Fruit fly (Drosophila melanogaster) whole organism, embryonic: ENCODE results near the gene CG42488.

Source experiments
- CG10979 ChIP-seq: fragments of 200-800 bp; sonication (Bioruptor generic); optimal IDR thresholded peaks from 2 replicates; lab custom pipeline; 2018; ENCODE audit warnings: missing biosample characterization, mild to moderate bottlenecking, missing genetic modification characterization, moderate library complexity
- CG11093 ChIP-seq: fragments of 200-800 bp; sonication (Bioruptor generic); IDR thresholded peaks from 3 replicates; pipeline ENCODE4 v1.3.6; 2022; ENCODE audit warnings: missing biosample characterization, missing genetic modification characterization
- CG11723 ChIP-seq: fragments of 200-800 bp; sonication (Bioruptor generic); optimal IDR thresholded peaks from 2 replicates; lab custom pipeline; 2017; ENCODE audit warnings: missing biosample characterization, mild to moderate bottlenecking, missing genetic modification characterization
- CG12104 ChIP-seq: fragments of 200-800 bp; sonication (Bioruptor generic); optimal IDR thresholded peaks from 3 replicates; lab custom pipeline; 2016; ENCODE audit warnings: missing biosample characterization, missing genetic modification characterization
- CG13287 ChIP-seq: fragments of 200-800 bp; sonication (Bioruptor generic); IDR thresholded peaks from 2 replicates; pipeline ENCODE4 v1.3.6; 2022; ENCODE audit warnings: missing biosample characterization, missing genetic modification characterization; ENCODE audit not compliant: partially characterized antibody
- CG13775 ChIP-seq: fragments of 200-800 bp; sonication (Bioruptor generic); optimal IDR thresholded peaks from 3 replicates; lab custom pipeline; 2017; ENCODE audit warnings: missing biosample characterization, mild to moderate bottlenecking, missing genetic modification characterization
- CG15011 ChIP-seq: fragments of 200-800 bp; sonication (Bioruptor generic); optimal IDR thresholded peaks from 3 replicates; lab custom pipeline; 2018; ENCODE audit warnings: missing biosample characterization, mild to moderate bottlenecking, missing genetic modification characterization
- CG1529 ChIP-seq: fragments of 200-800 bp; sonication (Bioruptor generic); optimal IDR thresholded peaks from 3 replicates; lab custom pipeline; 2018; ENCODE audit warnings: missing biosample characterization, missing genetic modification characterization
- CG15479 ChIP-seq: fragments of 200-800 bp; sonication (Bioruptor generic); optimal IDR thresholded peaks from 3 replicates; lab custom pipeline; 2019; ENCODE audit warnings: missing biosample characterization, mild to moderate bottlenecking, missing genetic modification characterization, moderate library complexity
- CG17385 ChIP-seq: fragments of 200-800 bp; sonication (Bioruptor generic); optimal IDR thresholded peaks from 3 replicates; lab custom pipeline; 2018; ENCODE audit warnings: missing biosample characterization, mild to moderate bottlenecking, missing genetic modification characterization
- CG17612 ChIP-seq: fragments of 200-800 bp; sonication (Bioruptor generic); IDR thresholded peaks from 2 replicates; pipeline ENCODE4 v1.3.6; 2022; ENCODE audit warnings: missing biosample characterization, missing genetic modification characterization
- CG18619 ChIP-seq: fragments of 200-800 bp; sonication (Bioruptor generic); optimal IDR thresholded peaks from 3 replicates; lab custom pipeline; 2017; ENCODE audit warnings: missing biosample characterization, mild to moderate bottlenecking, missing genetic modification characterization
- CG3065 ChIP-seq: fragments of 200-800 bp; sonication (Bioruptor generic); optimal IDR thresholded peaks from 2 replicates; lab custom pipeline; 2016; ENCODE audit warnings: missing biosample characterization, missing genetic modification characterization
- CG34422 ChIP-seq: fragments of 200-800 bp; sonication (Bioruptor generic); IDR thresholded peaks from 3 replicates; pipeline ENCODE4 v1.3.6; 2022; ENCODE audit warnings: missing biosample characterization, missing genetic modification characterization
- CG5953 ChIP-seq: fragments of 200-800 bp; sonication (Bioruptor generic); IDR thresholded peaks from 2 replicates; pipeline ENCODE4 v1.3.6; 2022; ENCODE audit warnings: missing biosample characterization, missing genetic modification characterization
- CG8290 ChIP-seq, 3 experiments: fragments of 200-800 bp; sonication (Bioruptor generic); optimal IDR thresholded peaks; 2 replicates each; lab custom pipeline; 2016 to 2019; ENCODE audit warnings: missing biosample characterization in 3 of 3, missing genetic modification characterization in 3 of 3, mild to moderate bottlenecking in 2 of 3, moderate library complexity in 1 of 3
- CG9215 ChIP-seq: fragments of 200-800 bp; sonication (Bioruptor generic); IDR thresholded peaks from 2 replicates; pipeline ENCODE4 v1.3.6; 2022; ENCODE audit warnings: missing biosample characterization, missing genetic modification characterization
- CG9727 ChIP-seq: fragments of 200-800 bp; sonication (Bioruptor generic); optimal IDR thresholded peaks from 3 replicates; lab custom pipeline; 2017; ENCODE audit warnings: missing biosample characterization, mild to moderate bottlenecking, missing genetic modification characterization
- CrebB ChIP-seq: fragments of 200-800 bp; sonication (Bioruptor generic); optimal IDR thresholded peaks from 3 replicates; lab custom pipeline; 2018; ENCODE audit warnings: missing biosample characterization, mild to moderate bottlenecking, missing genetic modification characterization
- HmgD ChIP-seq: fragments of 200-800 bp; sonication (Bioruptor generic); optimal IDR thresholded peaks from 3 replicates; lab custom pipeline; 2016; ENCODE audit warnings: missing biosample characterization, missing genetic modification characterization
- NfI ChIP-seq: fragments of 200-800 bp; sonication (Bioruptor generic); optimal IDR thresholded peaks from 3 replicates; lab custom pipeline; 2018; ENCODE audit warnings: missing biosample characterization, mild to moderate bottlenecking, missing genetic modification characterization, moderate library complexity
- Ptx1 ChIP-seq: fragments of 200-800 bp; sonication (Bioruptor generic); IDR thresholded peaks from 2 replicates; pipeline ENCODE4 v1.3.6; 2022; ENCODE audit warnings: missing biosample characterization, missing genetic modification characterization
- Sox100B ChIP-seq: fragments of 200-800 bp; sonication (Bioruptor generic); optimal IDR thresholded peaks from 3 replicates; lab custom pipeline; 2018; ENCODE audit warnings: missing biosample characterization, mild to moderate bottlenecking, missing genetic modification characterization
- Stat92E ChIP-seq, 3 experiments: fragments of >200 bp in 2 of 3; fragments of 200-800 bp in 1 of 3; sonication (Bioruptor generic) in 1 of 3; optimal IDR thresholded peaks; 2 replicates each; lab custom pipeline; 2017 to 2019; ENCODE audit warnings: missing biosample characterization in 3 of 3, missing genetic modification characterization in 3 of 3, mild to moderate bottlenecking in 1 of 3, moderate library complexity in 1 of 3
- ara ChIP-seq: fragments of 200-800 bp; sonication (Bioruptor generic); IDR thresholded peaks from 2 replicates; pipeline ENCODE4 v1.3.6; 2022; ENCODE audit warnings: missing biosample characterization, missing genetic modification characterization
- az2 ChIP-seq: fragments of 200-800 bp; sonication (Bioruptor generic); optimal IDR thresholded peaks from 3 replicates; lab custom pipeline; 2016; ENCODE audit warnings: missing biosample characterization, missing genetic modification characterization
- bbx ChIP-seq: fragments of 200-800 bp; sonication (Bioruptor generic); IDR thresholded peaks from 2 replicates; pipeline ENCODE4 v1.3.6; 2022; ENCODE audit warnings: missing biosample characterization, missing genetic modification characterization; ENCODE audit not compliant: partially characterized antibody
- crol ChIP-seq: fragments of 200-800 bp; sonication (Bioruptor generic); IDR thresholded peaks from 2 replicates; pipeline ENCODE4 v1.3.6; 2022; ENCODE audit warnings: missing biosample characterization, missing genetic modification characterization
- cwo ChIP-seq: fragments of 200-800 bp; sonication (Bioruptor generic); optimal IDR thresholded peaks from 3 replicates; lab custom pipeline; 2017; ENCODE audit warnings: missing biosample characterization, missing genetic modification characterization, mild to moderate bottlenecking, moderate library complexity, missing genetic modification reagents
- en ChIP-seq: fragments of 200-800 bp; sonication (Bioruptor generic); optimal IDR thresholded peaks from 2 replicates; lab custom pipeline; 2016; ENCODE audit warnings: missing biosample characterization, missing genetic modification characterization
- exex ChIP-seq: fragments of 200-800 bp; sonication (Bioruptor generic); optimal IDR thresholded peaks from 4 replicates; lab custom pipeline; 2018; ENCODE audit warnings: missing biosample characterization, mild to moderate bottlenecking, missing genetic modification characterization, moderate library complexity
- hb ChIP-seq: fragments of 200-800 bp; sonication (Bioruptor generic); IDR thresholded peaks from 3 replicates; pipeline ENCODE4 v1.3.6; 2022; ENCODE audit warnings: missing biosample characterization, missing genetic modification characterization; ENCODE audit not compliant: partially characterized antibody
- jumu ChIP-seq: fragments of 200-800 bp; sonication (Bioruptor generic); optimal IDR thresholded peaks from 3 replicates; lab custom pipeline; 2016; ENCODE audit warnings: missing biosample characterization, missing genetic modification characterization
- ken ChIP-seq: fragments of 200-800 bp; sonication (Bioruptor generic); IDR thresholded peaks from 3 replicates; pipeline ENCODE4 v1.3.6; 2022; ENCODE audit warnings: missing biosample characterization, missing genetic modification characterization
- nerfin-1 ChIP-seq: fragments of 200-800 bp; sonication (Bioruptor generic); optimal IDR thresholded peaks from 3 replicates; lab custom pipeline; 2019; ENCODE audit warnings: missing biosample characterization, mild to moderate bottlenecking, missing genetic modification characterization, moderate library complexity
- p53 ChIP-seq: fragments of 200-800 bp; sonication (Bioruptor generic); optimal IDR thresholded peaks from 2 replicates; lab custom pipeline; 2016; ENCODE audit warnings: missing biosample characterization, missing genetic modification characterization
- ro ChIP-seq: fragments of 200-800 bp; sonication (Bioruptor generic); IDR thresholded peaks from 2 replicates; pipeline ENCODE4 v1.3.6; 2022; ENCODE audit warnings: missing biosample characterization, missing genetic modification characterization
- sens ChIP-seq: fragments of 200-800 bp; sonication (Bioruptor generic); peaks from one replicate; lab custom pipeline; 2016; ENCODE audit warnings: missing biosample characterization, missing genetic modification characterization
- slou ChIP-seq: fragments of 200-800 bp; sonication (Bioruptor generic); optimal IDR thresholded peaks from 3 replicates; lab custom pipeline; 2016; ENCODE audit warnings: missing biosample characterization, missing genetic modification characterization
- so ChIP-seq: fragments of 200-800 bp; sonication (Bioruptor generic); IDR thresholded peaks from 3 replicates; pipeline ENCODE4 v1.3.6; 2022; ENCODE audit warnings: missing biosample characterization, missing genetic modification characterization
- ssp ChIP-seq: fragments of 200-800 bp; sonication (Bioruptor generic); IDR thresholded peaks from 2 replicates; pipeline ENCODE4 v1.3.6; 2022; ENCODE audit warnings: missing biosample characterization, missing genetic modification characterization
- tap ChIP-seq: fragments of 200-800 bp; optimal IDR thresholded peaks from 3 replicates; lab custom pipeline; 2019; ENCODE audit warnings: missing biosample characterization, mild to moderate bottlenecking, missing genetic modification characterization, moderate library complexity
- tup ChIP-seq: fragments of 200-800 bp; sonication (Bioruptor generic); optimal IDR thresholded peaks from 2 replicates; lab custom pipeline; 2016; ENCODE audit warnings: missing biosample characterization, mild to moderate bottlenecking, missing genetic modification characterization, moderate library complexity
- z ChIP-seq: fragments of 200-800 bp; sonication (Bioruptor generic); IDR thresholded peaks from 3 replicates; pipeline ENCODE4 v1.3.6; 2022; ENCODE audit warnings: missing biosample characterization, missing genetic modification characterization

Gene CG42488

DNA sequence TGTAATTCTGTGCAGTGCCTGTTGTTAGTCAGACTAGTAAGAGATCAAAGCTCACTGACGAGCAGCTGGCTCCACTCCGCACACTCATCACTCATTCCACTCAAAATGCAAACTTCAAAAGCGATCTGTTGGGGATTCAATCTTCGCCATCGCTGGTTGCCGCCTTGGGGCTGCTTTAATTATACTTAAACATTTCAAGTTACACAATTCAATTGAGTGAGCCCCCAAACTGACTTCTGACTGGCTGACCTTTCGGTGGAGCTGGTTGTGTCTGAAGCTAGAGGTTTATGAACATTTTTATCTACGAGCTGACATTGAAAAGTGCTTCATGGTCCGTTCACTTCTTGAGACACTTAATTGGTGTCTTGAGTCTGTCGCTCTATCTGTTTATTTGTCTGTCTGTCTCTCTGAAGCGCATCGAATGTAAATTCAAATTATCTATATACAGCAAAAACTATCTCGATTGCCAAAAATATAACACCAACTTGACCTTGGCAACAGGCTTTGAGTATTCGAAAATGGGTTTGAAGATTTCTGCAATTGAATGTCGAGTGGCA is 45.6 kb upstream of the CG42488 start (continued):
- TF ChIP-seq CG10979 (tag; lab: Kevin White, UChicago) (no peak), z (peak; percentile 69; the same call in 1 of the 3 replicates), crol (GFP tag; lab: Robert Waterston, UW) (no peak), Stat92E (GFP tag; optimal IDR thresholded peaks at IDR 0.05; lab: Kevin White, UChicago) (no peak), Sox100B (no peak), tup (GFP tag; lab: Kevin White, UChicago) (no peak), ssp (GFP tag; lab: Robert Waterston, UW) (no peak), sens (peak; percentile 35)

DNA sequence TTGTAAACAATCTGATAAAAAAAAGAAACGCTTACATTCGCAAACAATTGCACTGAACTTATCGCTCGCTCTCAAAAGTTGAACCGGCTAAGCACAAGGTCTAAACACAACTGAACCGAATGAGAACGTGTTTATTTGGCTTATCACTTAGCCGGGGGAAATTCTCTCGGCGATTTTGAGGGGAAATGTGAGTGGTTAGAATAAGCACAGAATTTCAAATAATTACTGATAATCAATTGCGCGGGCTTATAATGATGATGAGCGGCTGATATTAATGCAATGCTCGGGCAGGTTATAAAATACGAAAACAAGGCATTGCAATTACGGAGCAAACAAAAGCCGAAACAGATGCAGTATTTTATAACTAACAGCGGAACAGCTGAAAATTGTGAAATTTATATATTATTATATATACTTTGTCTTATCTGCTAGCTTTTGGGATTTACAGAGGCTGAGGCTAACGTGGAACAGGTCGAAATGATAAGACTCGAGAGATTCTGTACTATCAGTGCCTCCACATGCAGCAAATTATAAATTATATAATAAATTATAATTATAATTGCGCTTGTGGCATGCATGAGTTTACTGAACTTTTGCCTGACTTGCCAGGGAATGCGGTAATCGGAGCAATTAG is 44.4 kb upstream of the CG42488 start:
- TF ChIP-seq ro, result no peak
- peak; percentile 35 for TF ChIP-seq exex

DNA sequence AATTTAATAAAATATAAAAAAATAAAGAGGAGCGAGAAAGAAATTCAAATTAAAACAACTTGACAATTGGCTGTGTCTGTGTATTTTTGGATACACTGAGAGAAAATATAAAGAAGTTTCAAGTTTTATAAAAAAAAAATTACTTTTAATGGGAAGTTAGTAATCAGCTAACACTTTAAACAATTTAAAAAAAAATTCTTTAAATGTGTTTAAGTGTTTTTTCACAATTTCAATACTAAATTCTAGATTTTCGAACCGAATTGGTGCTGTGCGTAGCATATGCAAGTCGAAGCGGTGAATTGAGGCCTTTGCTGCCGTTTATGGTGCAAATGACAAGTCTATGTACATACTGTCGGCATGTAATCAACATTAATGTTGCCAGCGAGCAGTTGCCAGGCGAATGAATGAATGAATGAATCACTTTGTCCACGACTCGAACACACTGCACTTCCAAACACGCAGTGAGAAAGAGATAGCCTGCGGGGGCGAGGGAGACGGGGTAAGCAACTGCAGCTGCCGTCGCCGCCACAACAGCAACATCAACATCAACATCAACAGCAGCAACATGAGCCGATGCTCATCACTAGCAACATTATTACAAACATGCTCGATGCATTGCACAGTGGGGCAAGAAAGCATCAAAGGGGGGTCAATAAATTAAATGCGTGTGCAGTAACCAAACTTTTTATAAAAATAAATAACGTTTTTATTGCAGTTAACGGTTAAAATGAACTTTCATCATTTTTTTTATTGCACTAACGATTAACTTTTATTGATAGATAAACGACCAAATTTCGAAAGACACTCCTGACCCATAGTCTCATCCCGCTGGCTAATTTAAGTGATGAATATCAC is 37.1 kb upstream of the CG42488 start:
- TF ChIP-seq az2 (GFP tag; lab: Kevin White, UChicago), result peak; percentile 70
- TF ChIP-seq CG15479, result no peak
- TF ChIP-seq HmgD (GFP tag; lab: Kevin White, UChicago), result no peak
- TF ChIP-seq slou (GFP tag; lab: Kevin White, UChicago), result no peak
- no peak for TF ChIP-seq CG12104
- TF ChIP-seq tap (tag; lab: Kevin White, UChicago), result peak; percentile 36
- peak; percentile 36 for TF ChIP-seq CG11723 (GFP tag; lab: Kevin White, UChicago)
- peak; percentile 41 for TF ChIP-seq nerfin-1 (tag; lab: Kevin White, UChicago)
- TF ChIP-seq ken (GFP tag; lab: Robert Waterston, UW), result 0 out of 3 replicates have a peak, but pooled peaks have one; percentile 56
- 0 out of 2 replicates have a peak, but pooled peaks have one; percentile 28 for TF ChIP-seq CG5953 (GFP tag; lab: Robert Waterston, UW)
- TF ChIP-seq CG11093 (GFP tag; lab: Robert Waterston, UW), result peak; percentile 68
- peak; percentile 75 for TF ChIP-seq Ptx1 (GFP tag; lab: Robert Waterston, UW)
- TF ChIP-seq CG17385 (GFP tag; lab: Kevin White, UChicago), result peak; percentile 32
- TF ChIP-seq NfI (GFP tag; lab: Kevin White, UChicago), result peak; percentile 45
- peak; percentile 55; the same call in 1 of the 3 replicates for TF ChIP-seq so (GFP tag; lab: Robert Waterston, UW)
- peak; percentile 67 for TF ChIP-seq CG1529
- TF ChIP-seq CG18619 (GFP tag; lab: Kevin White, UChicago), result peak; percentile 14
- no peak for TF ChIP-seq cwo (GFP tag; lab: Kevin White, UChicago)
- peak; percentile 69 for TF ChIP-seq CG9727 (GFP tag; lab: Kevin White, UChicago)
- TF ChIP-seq CG8290 (GFP tag; optimal IDR thresholded peaks at IDR 0.05; lab: Kevin White, UChicago), result peak; percentile 42
- peak; percentile 12 to 23 for TF ChIP-seq CG8290 (tag; optimal IDR thresholded peaks at IDR 0.05; lab: Kevin White, UChicago)
- peak; percentile 81 for TF ChIP-seq ara (GFP tag; lab: Robert Waterston, UW)
- TF ChIP-seq hb (GFP tag; lab: Robert Waterston, UW), result no peak
- no peak for TF ChIP-seq CG13287 (GFP tag; lab: Robert Waterston, UW)
- TF ChIP-seq CG3065 (GFP tag; lab: Kevin White, UChicago), result no peak
- TF ChIP-seq en (GFP tag; lab: Kevin White, UChicago), result no peak
- no peak; the same call in 1 of the 2 replicates for TF ChIP-seq bbx (GFP tag; lab: Robert Waterston, UW)
- TF ChIP-seq CG34422 (GFP tag; lab: Robert Waterston, UW), result peak; percentile 82
- no peak for TF ChIP-seq p53
- TF ChIP-seq jumu (GFP tag; lab: Kevin White, UChicago), result peak; percentile 72
- peak; percentile 51 for TF ChIP-seq CG13775 (GFP tag; lab: Kevin White, UChicago)
- TF ChIP-seq CG17612, result no peak
- peak; percentile 29 for TF ChIP-seq CG15011
- TF ChIP-seq CG9215 (GFP tag; lab: Robert Waterston, UW), result peak; percentile 32; the same call in 1 of the 2 replicates
- no peak for TF ChIP-seq CrebB (tag; lab: Kevin White, UChicago)
